ENCODE assay signal across 3 fruit fly cellular contexts in the genomic region with DNA sequence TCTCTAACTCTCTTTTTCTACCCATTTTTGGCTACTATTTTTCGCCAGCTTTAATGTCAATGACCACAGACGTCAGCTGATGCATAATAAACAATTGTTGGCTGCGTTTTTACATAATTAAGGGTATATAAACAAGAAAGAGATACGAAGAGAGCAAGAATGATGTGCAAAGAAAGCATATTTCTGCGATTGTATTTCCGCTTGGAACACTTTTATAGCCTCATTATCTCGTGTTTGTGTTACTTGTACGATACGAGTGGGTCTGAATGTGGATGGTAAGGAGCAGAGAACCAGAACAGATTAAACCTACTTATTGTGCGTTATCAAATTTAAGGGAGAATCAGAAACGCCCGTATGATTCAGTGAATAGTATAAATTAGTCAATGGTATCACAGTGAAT.
TF ChIP-seq lines count a peak whose summit lies in the region.

No protein-coding gene starts in this region.

- TF ChIP-seq CTCF in whole organism, embryonic (GFP tag; optimal IDR thresholded peaks at IDR 0.05; lab: Kevin White, UChicago): no peak

TF ChIP-seq in whole organism, embryonic, 481 proteins besides CTCF, POLR2A, EP300 and RAD21:
- TF ChIP-seq Trl (optimal IDR thresholded peaks at IDR 0.05; lab: Kevin White, UChicago) (peak in 1 of 2 experiments; percentile 21), Trl (GFP tag; optimal IDR thresholded peaks at IDR 0.05; lab: Kevin White, UChicago) (no peak), Oaz (GFP tag; IDR thresholded peaks at IDR 0.05; lab: Robert Waterston, UW) (no peak), gcm (GFP tag; optimal IDR thresholded peaks at IDR 0.05; lab: Kevin White, UChicago) (peak; percentile 23), Pdp1 (GFP tag; optimal IDR thresholded peaks at IDR 0.05; lab: Kevin White, UChicago) (peak in 1 of 2 experiments; percentile 24), dmrt11E (tag; optimal IDR thresholded peaks at IDR 0.05; lab: Kevin White, UChicago) (no peak), exex (tag; optimal IDR thresholded peaks at IDR 0.05; lab: Kevin White, UChicago) (peak; percentile 80), CG2199 (GFP tag; IDR thresholded peaks at IDR 0.05; lab: Robert Waterston, UW) (peak; percentile 41; the same call in 2 of the 3 replicates), CG7745 (tag; optimal IDR thresholded peaks at IDR 0.05; lab: Kevin White, UChicago) (peak; percentile 45), Rx (GFP tag; IDR thresholded peaks at IDR 0.05; lab: Robert Waterston, UW) (no peak), CG13624 (GFP tag; optimal IDR thresholded peaks at IDR 0.05; lab: Kevin White, UChicago) (no peak), Usf (GFP tag; optimal IDR thresholded peaks at IDR 0.05; lab: Kevin White, UChicago) (no peak), croc (GFP tag; conservative IDR thresholded peaks at IDR 0.05; lab: Robert Waterston, UW) (no peak), dimm (GFP tag; IDR thresholded peaks at IDR 0.05; lab: Robert Waterston, UW) (no peak), stwl (tag; optimal IDR thresholded peaks at IDR 0.05; lab: Kevin White, UChicago) (no peak)

TF ChIP-seq in whole organism, prepupa, 60 proteins besides CTCF, POLR2A, EP300 and RAD21:
- TF ChIP-seq vri (GFP tag; optimal IDR thresholded peaks at IDR 0.05; lab: Kevin White, UChicago) (peak; percentile 62), topi (GFP tag; optimal IDR thresholded peaks at IDR 0.05; lab: Kevin White, UChicago) (no peak), CG8119 (GFP tag; IDR thresholded peaks at IDR 0.05; lab: Robert Waterston, UW) (no peak), OdsH (GFP tag; optimal IDR thresholded peaks at IDR 0.05; lab: Kevin White, UChicago) (no peak), lz (GFP tag; optimal IDR thresholded peaks at IDR 0.05; lab: Kevin White, UChicago) (no peak), Sox102F (GFP tag; optimal IDR thresholded peaks at IDR 0.05; lab: Kevin White, UChicago) (no peak), Blimp-1 (GFP tag; optimal IDR thresholded peaks at IDR 0.05; lab: Kevin White, UChicago) (no peak), fd85E (GFP tag; optimal IDR thresholded peaks at IDR 0.05; lab: Kevin White, UChicago) (no peak)
TF ChIP-seq in whole organism, prepupa: peak in this region for 1.

TF ChIP-seq in whole organism, pupa, 21 proteins besides CTCF, POLR2A, EP300 and RAD21:
- TF ChIP-seq CG8159 (tag; optimal IDR thresholded peaks at IDR 0.05; lab: Kevin White, UChicago) (no peak), EcR (GFP tag; optimal IDR thresholded peaks at IDR 0.05; lab: Kevin White, UChicago) (peak; percentile 45)
TF ChIP-seq in whole organism, pupa: peak in this region for 1.
